Fruit fly (Drosophila melanogaster) whole organism, embryonic: ENCODE results near the gene Rnb.

Source experiments
- Awh ChIP-seq: fragments of 200-800 bp; sonication (Bioruptor generic); IDR thresholded peaks from 2 replicates; pipeline ENCODE4, ENCODE4 v1.3.6; 2022; ENCODE audit warnings: missing biosample characterization, missing genetic modification characterization
- Bgb ChIP-seq: fragments of 200-800 bp; sonication (Bioruptor generic); IDR thresholded peaks from 2 replicates; pipeline ENCODE4 v1.3.6; 2022; ENCODE audit warnings: missing biosample characterization, missing genetic modification characterization; ENCODE audit not compliant: partially characterized antibody
- CG10267 ChIP-seq: fragments of 200-800 bp; sonication (Bioruptor generic); optimal IDR thresholded peaks from 2 replicates; lab custom pipeline; 2018; ENCODE audit warnings: missing biosample characterization, mild to moderate bottlenecking, missing genetic modification characterization, moderate library complexity
- CG10366 ChIP-seq: fragments of 200-800 bp; sonication (Bioruptor generic); IDR thresholded peaks from 2 replicates; pipeline ENCODE4 v1.3.6; 2022; ENCODE audit warnings: missing biosample characterization, missing genetic modification characterization
- CG10565 ChIP-seq: fragments of 200-800 bp; sonication (Bioruptor generic); optimal IDR thresholded peaks from 3 replicates; lab custom pipeline; 2016; ENCODE audit warnings: missing biosample characterization, mild to moderate bottlenecking, missing genetic modification characterization
- CG11504 ChIP-seq: fragments of 200-800 bp; sonication (Bioruptor generic); optimal IDR thresholded peaks from 3 replicates; lab custom pipeline; 2019; ENCODE audit warnings: missing biosample characterization, mild to moderate bottlenecking, missing genetic modification characterization, moderate library complexity
- CG12071 ChIP-seq: fragments of 200-800 bp; sonication (Bioruptor generic); optimal IDR thresholded peaks from 3 replicates; lab custom pipeline; 2018; ENCODE audit warnings: missing biosample characterization, mild to moderate bottlenecking, missing genetic modification characterization
- CG13775 ChIP-seq: fragments of 200-800 bp; sonication (Bioruptor generic); optimal IDR thresholded peaks from 3 replicates; lab custom pipeline; 2017; ENCODE audit warnings: missing biosample characterization, mild to moderate bottlenecking, missing genetic modification characterization
- CG15514 ChIP-seq: fragments of 200-800 bp; sonication (Bioruptor generic); optimal IDR thresholded peaks from 3 replicates; lab custom pipeline; 2017; ENCODE audit warnings: missing biosample characterization, missing genetic modification characterization, mild to moderate bottlenecking, moderate library complexity, missing genetic modification reagents
- CG1603 ChIP-seq: fragments of 200-800 bp; sonication (Bioruptor generic); optimal IDR thresholded peaks from 2 replicates; lab custom pipeline; 2019; ENCODE audit warnings: missing biosample characterization, mild to moderate bottlenecking, missing genetic modification characterization, moderate library complexity
- CG17186 ChIP-seq: fragments of 200-800 bp; sonication (Bioruptor generic); optimal IDR thresholded peaks from 3 replicates; lab custom pipeline; 2017; ENCODE audit warnings: missing biosample characterization, missing genetic modification reagents, missing genetic modification characterization
- CG18011 ChIP-seq: fragments of 200-800 bp; sonication (Bioruptor generic); optimal IDR thresholded peaks from 2 replicates; lab custom pipeline; 2017; ENCODE audit warnings: missing biosample characterization, missing genetic modification characterization, mild to moderate bottlenecking, moderate library complexity, missing genotype
- CG18262 ChIP-seq: fragments of 200-800 bp; optimal IDR thresholded peaks from 3 replicates; lab custom pipeline; 2019; ENCODE audit warnings: missing biosample characterization, mild to moderate bottlenecking, missing genetic modification characterization, moderate library complexity
- CG18599 ChIP-seq: fragments of 200-800 bp; sonication (Bioruptor generic); optimal IDR thresholded peaks from 3 replicates; lab custom pipeline; 2017; ENCODE audit warnings: missing biosample characterization, missing genetic modification characterization, mild to moderate bottlenecking, moderate library complexity, missing genetic modification reagents
- CG30403 ChIP-seq: fragments of 200-800 bp; sonication (Bioruptor generic); optimal IDR thresholded peaks from 3 replicates; lab custom pipeline; 2016; ENCODE audit warnings: missing biosample characterization, missing genetic modification characterization
- CG31224 ChIP-seq: fragments of 200-800 bp; sonication (Bioruptor generic); IDR thresholded peaks from 2 replicates; pipeline ENCODE4 v1.3.6; 2022; ENCODE audit warnings: missing biosample characterization, missing genetic modification characterization
- CG42726 ChIP-seq: fragments of 200-800 bp; sonication (Bioruptor generic); IDR thresholded peaks from 2 replicates; pipeline ENCODE4 v1.3.6; 2022; ENCODE audit warnings: missing biosample characterization, missing genetic modification characterization; ENCODE audit not compliant: partially characterized antibody
- CG4617 ChIP-seq: fragments of 200-800 bp; sonication (Bioruptor generic); optimal IDR thresholded peaks from 3 replicates; lab custom pipeline; 2016; ENCODE audit warnings: missing biosample characterization, missing genetic modification characterization, borderline replicate concordance
- CG7928 ChIP-seq: fragments of 200-800 bp; sonication (Bioruptor generic); optimal IDR thresholded peaks from 2 replicates; lab custom pipeline; 2017; ENCODE audit warnings: missing biosample characterization, mild to moderate bottlenecking, missing genetic modification characterization
- CG7963 ChIP-seq: fragments of 200-800 bp; sonication (Bioruptor generic); IDR thresholded peaks from 3 replicates; pipeline ENCODE4 v1.3.6; 2022; ENCODE audit warnings: missing biosample characterization, missing genetic modification characterization; ENCODE audit not compliant: partially characterized antibody
- CG8388 ChIP-seq: fragments of 200-800 bp; sonication (Bioruptor generic); optimal IDR thresholded peaks from 2 replicates; lab custom pipeline; 2019; ENCODE audit warnings: missing biosample characterization, mild to moderate bottlenecking, missing genetic modification characterization, moderate library complexity
- Dp ChIP-seq: fragments of 200-800 bp; sonication (Bioruptor generic); optimal IDR thresholded peaks from 2 replicates; lab custom pipeline; 2018; ENCODE audit warnings: missing biosample characterization, mild to moderate bottlenecking, missing genetic modification characterization, moderate library complexity
- Dref ChIP-seq: fragments of 200-800 bp; sonication (Bioruptor generic); IDR thresholded peaks from 2 replicates; pipeline ENCODE4 v1.3.6; 2022; ENCODE audit warnings: missing biosample characterization, missing genetic modification characterization
- E2f2 ChIP-seq: fragments of 200-800 bp; sonication (Bioruptor generic); IDR thresholded peaks from 2 replicates; pipeline ENCODE4 v1.3.6; 2022; ENCODE audit warnings: missing biosample characterization, missing genetic modification characterization
- Ets97D ChIP-seq: fragments of 200-800 bp; sonication (Bioruptor generic); optimal IDR thresholded peaks from 3 replicates; lab custom pipeline; 2016; ENCODE audit warnings: missing biosample characterization, missing genetic modification characterization
- Fer2 ChIP-seq: fragments of 200-800 bp; sonication (Bioruptor generic); optimal IDR thresholded peaks from 2 replicates; lab custom pipeline; 2018; ENCODE audit warnings: missing biosample characterization, mild to moderate bottlenecking, missing genetic modification characterization, moderate library complexity
- HLH54F ChIP-seq: fragments of 200-800 bp; sonication (Bioruptor generic); optimal IDR thresholded peaks from 3 replicates; lab custom pipeline; 2016; ENCODE audit warnings: missing biosample characterization, missing genetic modification characterization
- Med ChIP-seq: fragments of 200-800 bp; sonication (Bioruptor generic); peaks from one replicate; lab custom pipeline; 2016; ENCODE audit warnings: missing biosample characterization, missing genetic modification characterization, mild to moderate bottlenecking, inconsistent platforms, moderate library complexity
- Mrtf ChIP-seq: fragments of 200-800 bp; sonication (Bioruptor generic); IDR thresholded peaks from 3 replicates; pipeline ENCODE4 v1.3.6; 2022; ENCODE audit warnings: missing biosample characterization, missing genetic modification characterization
- NfI ChIP-seq: fragments of 200-800 bp; sonication (Bioruptor generic); optimal IDR thresholded peaks from 3 replicates; lab custom pipeline; 2018; ENCODE audit warnings: missing biosample characterization, mild to moderate bottlenecking, missing genetic modification characterization, moderate library complexity
- Tbp ChIP-seq: fragments of >200 bp; optimal IDR thresholded peaks from 2 replicates; lab custom pipeline; 2018; ENCODE audit warnings: missing biosample characterization, missing genetic modification characterization
- ato ChIP-seq: fragments of 200-800 bp; sonication (Bioruptor generic); IDR thresholded peaks from 2 replicates; pipeline ENCODE4 v1.3.6; 2022; ENCODE audit warnings: missing biosample characterization, missing genetic modification characterization; ENCODE audit not compliant: partially characterized antibody
- crol ChIP-seq: fragments of 200-800 bp; sonication (Bioruptor generic); IDR thresholded peaks from 2 replicates; pipeline ENCODE4 v1.3.6; 2022; ENCODE audit warnings: missing biosample characterization, missing genetic modification characterization
- dm ChIP-seq: fragments of 200-800 bp; sonication (Bioruptor generic); optimal IDR thresholded peaks from 3 replicates; lab custom pipeline; 2016; ENCODE audit warnings: missing biosample characterization, missing genetic modification characterization
- dysf ChIP-seq: fragments of 200-800 bp; sonication (Bioruptor generic); IDR thresholded peaks from 3 replicates; pipeline ENCODE4 v1.3.6; 2022; ENCODE audit warnings: missing biosample characterization, missing genetic modification characterization
- en ChIP-seq: fragments of 200-800 bp; sonication (Bioruptor generic); optimal IDR thresholded peaks from 2 replicates; lab custom pipeline; 2016; ENCODE audit warnings: missing biosample characterization, missing genetic modification characterization
- fu2 ChIP-seq: fragments of 200-800 bp; sonication (Bioruptor generic); optimal IDR thresholded peaks from 2 replicates; lab custom pipeline; 2016; ENCODE audit warnings: missing biosample characterization, missing genetic modification characterization
- grn ChIP-seq: fragments of 200-800 bp; sonication (Bioruptor generic); optimal IDR thresholded peaks from 3 replicates; lab custom pipeline; 2017; ENCODE audit warnings: missing biosample characterization, missing genetic modification characterization
- ken ChIP-seq: fragments of 200-800 bp; sonication (Bioruptor generic); IDR thresholded peaks from 3 replicates; pipeline ENCODE4 v1.3.6; 2022; ENCODE audit warnings: missing biosample characterization, missing genetic modification characterization
- knrl ChIP-seq: fragments of 200-800 bp; sonication (Bioruptor generic); IDR thresholded peaks from 3 replicates; pipeline ENCODE4 v1.3.6; 2022; ENCODE audit warnings: missing biosample characterization, missing genetic modification characterization; ENCODE audit not compliant: partially characterized antibody
- maf-S ChIP-seq: fragments of 200-800 bp; sonication (Bioruptor generic); optimal IDR thresholded peaks from 2 replicates; lab custom pipeline; 2016; ENCODE audit warnings: missing biosample characterization, missing genetic modification characterization
- nau ChIP-seq: fragments of 200-800 bp; sonication (Bioruptor generic); optimal IDR thresholded peaks from 3 replicates; lab custom pipeline; 2017; ENCODE audit warnings: missing biosample characterization, mild to moderate bottlenecking, missing genetic modification characterization, missing genetic modification reagents
- pfk ChIP-seq: fragments of 200-800 bp; sonication (Bioruptor generic); optimal IDR thresholded peaks from 2 replicates; lab custom pipeline; 2018; ENCODE audit warnings: missing biosample characterization, mild to moderate bottlenecking, missing genetic modification characterization, moderate library complexity
- shn ChIP-seq: fragments of 200-800 bp; sonication (Bioruptor generic); optimal IDR thresholded peaks from 3 replicates; lab custom pipeline; 2016; ENCODE audit warnings: missing biosample characterization, missing genetic modification characterization
- sr ChIP-seq: fragments of 200-800 bp; sonication (Bioruptor generic); IDR thresholded peaks from 3 replicates; pipeline ENCODE4 v1.3.6; 2022; ENCODE audit warnings: missing biosample characterization, missing genetic modification characterization
- sug ChIP-seq: fragments of 200-800 bp; optimal IDR thresholded peaks from 2 replicates; lab custom pipeline; 2019; ENCODE audit warnings: missing biosample characterization, mild to moderate bottlenecking, missing genetic modification characterization, moderate library complexity
- twi ChIP-seq: fragments of 200-800 bp; optimal IDR thresholded peaks from 2 replicates; lab custom pipeline; 2019; ENCODE audit warnings: missing biosample characterization, mild to moderate bottlenecking, missing genetic modification characterization, moderate library complexity

The Rnb gene

dm6 chr3R:29835710-29836049, 36.5 kb upstream of the Rnb start, which contains the start of gene Prtl99C:
TSS of gene Prtl99C (plus strand) at chr3R:29835950.
- TF ChIP-seq CG7928 (no peak), nau (GFP tag; lab: Kevin White, UChicago) (no peak), CG18262 (tag; lab: Kevin White, UChicago) (no peak), sr (GFP tag; lab: Robert Waterston, UW) (no peak), Dref (GFP tag; lab: Robert Waterston, UW) (no peak), twi (tag; lab: Kevin White, UChicago) (no peak), CG12071 (no peak)

- TF ChIP-seq HLH54F (GFP tag; lab: Kevin White, UChicago) (no peak), dysf (GFP tag; lab: Robert Waterston, UW) (no peak), CG31224 (GFP tag; lab: Robert Waterston, UW) (no peak), CG7963 (GFP tag; lab: Robert Waterston, UW) (peak; percentile 91), Dref (GFP tag; lab: Robert Waterston, UW) (peak; percentile 82), Med (GFP tag; lab: Kevin White, UChicago) (peak; percentile 84), CG10366 (no peak), CG10267 (tag; lab: Kevin White, UChicago) (peak; percentile 90), Bgb (GFP tag; lab: Robert Waterston, UW) (peak; percentile 92), CG10565 (GFP tag; lab: Kevin White, UChicago) (no peak), CG30403 (GFP tag; lab: Kevin White, UChicago) (peak; percentile 11), Awh (GFP tag; lab: Robert Waterston, UW) (no peak), sr (GFP tag; lab: Robert Waterston, UW) (no peak), CG8388 (no peak), CG17186 (GFP tag; lab: Kevin White, UChicago) (no peak), fu2 (GFP tag; lab: Kevin White, UChicago) (no peak), en (no peak), Dp (GFP tag; lab: Kevin White, UChicago) (peak; percentile 90), CG4617 (peak; percentile 39), CG1603 (tag; lab: Kevin White, UChicago) (peak; percentile 3), Ets97D (GFP tag; lab: Kevin White, UChicago) (peak; percentile 22), ato (GFP tag; lab: Robert Waterston, UW) (peak; percentile 80), Tbp (no peak), Mrtf (GFP tag; lab: Robert Waterston, UW) (no peak), shn (GFP tag; lab: Kevin White, UChicago) (no peak), ken (GFP tag; lab: Robert Waterston, UW) (no peak), sug (tag; lab: Kevin White, UChicago) (no peak), E2f2 (GFP tag; lab: Robert Waterston, UW) (peak; percentile 91), CG18011 (GFP tag; lab: Kevin White, UChicago) (no peak), dm (GFP tag; lab: Kevin White, UChicago) (no peak), pfk (GFP tag; lab: Kevin White, UChicago) (no peak), CG13775 (GFP tag; lab: Kevin White, UChicago) (no peak), CG15514 (GFP tag; lab: Kevin White, UChicago) (no peak), NfI (GFP tag; lab: Kevin White, UChicago) (no peak), grn (GFP tag; lab: Kevin White, UChicago) (peak; percentile 17), CG42726 (peak; percentile 86), maf-S (GFP tag; lab: Kevin White, UChicago) (no peak), CG18599 (GFP tag; lab: Kevin White, UChicago) (no peak), Fer2 (tag; lab: Kevin White, UChicago) (no peak), crol (GFP tag; lab: Robert Waterston, UW) (no peak), CG11504 (tag; lab: Kevin White, UChicago) (no peak), knrl (GFP tag; lab: Robert Waterston, UW) (peak; percentile 93)
Measured at dm6 chr3R:29834759-29835709, 35.9 kb upstream of the Rnb start, which contains the start of gene Atg16. TSS of gene Atg16 (minus strand) at chr3R:29835101.
